Worm (Caenorhabditis elegans) whole organism, mixed stage, embryonic: ENCODE data around the gene ddx-35.

Source experiments
- M03D4.4 ChIP-seq: sonication (generic microtip); optimal IDR thresholded peaks from 2 replicates; lab custom pipeline; 2017; ENCODE audit warnings: mild to moderate bottlenecking, missing genetic modification characterization, missing compliant biosample characterization
- bed-3 ChIP-seq: fragments of 200-800 bp; sonication (Bioruptor generic); optimal IDR thresholded peaks from 3 replicates; lab custom pipeline; 2018; ENCODE audit warnings: mild to moderate bottlenecking, missing genetic modification characterization, moderate library complexity, missing compliant biosample characterization
- blmp-1 ChIP-seq: fragments of 150-350 bp; optimal IDR thresholded peaks from 2 replicates; lab custom pipeline; 2014; ENCODE audit warnings: missing biosample characterization, missing genetic modification characterization
- ceh-39 ChIP-seq: fragments of 150-350 bp; optimal IDR thresholded peaks from 2 replicates; lab custom pipeline; 2014; ENCODE audit warnings: missing biosample characterization, missing genetic modification characterization
- ceh-43 ChIP-seq: fragments of 200-800 bp; sonication (Bioruptor generic); optimal IDR thresholded peaks from 2 replicates; lab custom pipeline; 2018; ENCODE audit warnings: mild to moderate bottlenecking, missing genetic modification characterization, moderate library complexity, missing compliant biosample characterization
- ceh-83 ChIP-seq: fragments of 200-800 bp; sonication (Bioruptor generic); optimal IDR thresholded peaks from 2 replicates; lab custom pipeline; 2018; ENCODE audit warnings: mild to moderate bottlenecking, missing genetic modification characterization, missing compliant biosample characterization
- ces-1 ChIP-seq: fragments of 150-350 bp; optimal IDR thresholded peaks from 2 replicates; lab custom pipeline; 2014; ENCODE audit warnings: missing biosample characterization, missing genetic modification reagents, missing genetic modification characterization
- cnd-1 ChIP-seq: fragments of 200-800 bp; sonication (Bioruptor generic); optimal IDR thresholded peaks from 2 replicates; lab custom pipeline; 2018; ENCODE audit warnings: mild to moderate bottlenecking, missing genetic modification characterization, missing compliant biosample characterization
- drap-1 ChIP-seq: fragments of 200-800 bp; sonication (Bioruptor generic); optimal IDR thresholded peaks from 3 replicates; lab custom pipeline; 2018; ENCODE audit warnings: mild to moderate bottlenecking, missing genetic modification characterization, missing compliant biosample characterization
- elt-1 ChIP-seq: sonication (generic microtip); optimal IDR thresholded peaks from 2 replicates; lab custom pipeline; 2017; ENCODE audit warnings: missing genetic modification characterization, mild to moderate bottlenecking, missing compliant biosample characterization, antibody characterized with exemption, moderate library complexity, borderline replicate concordance; ENCODE audit not compliant: insufficient read depth
- elt-3 ChIP-seq: fragments of 150-350 bp; optimal IDR thresholded peaks from 2 replicates; lab custom pipeline; 2014; ENCODE audit warnings: missing biosample characterization, missing genetic modification characterization
- flh-1 ChIP-seq: fragments of 200-800 bp; sonication (Bioruptor generic); optimal IDR thresholded peaks from 2 replicates; lab custom pipeline; 2018; ENCODE audit warnings: mild to moderate bottlenecking, missing genetic modification characterization, moderate library complexity, missing compliant biosample characterization
- ham-2 ChIP-seq: fragments of 200-800 bp; sonication (Bioruptor generic); optimal IDR thresholded peaks from 2 replicates; lab custom pipeline; 2018; ENCODE audit warnings: mild to moderate bottlenecking, missing genetic modification characterization, missing compliant biosample characterization
- hlh-1 ChIP-seq: fragments of 150-350 bp; optimal IDR thresholded peaks from 2 replicates; lab custom pipeline; 2014; ENCODE audit warnings: missing biosample characterization, missing genetic modification reagents, missing genetic modification characterization
- lin-13 ChIP-seq: fragments of 150-350 bp; optimal IDR thresholded peaks from 2 replicates; lab custom pipeline; 2014; ENCODE audit warnings: missing biosample characterization, missing genetic modification characterization
- lin-32 ChIP-seq: fragments of 200-800 bp; sonication (Bioruptor generic); optimal IDR thresholded peaks from 2 replicates; lab custom pipeline; 2018; ENCODE audit warnings: mild to moderate bottlenecking, missing genetic modification characterization, missing compliant biosample characterization
- lsy-2 ChIP-seq: fragments of 150-350 bp; optimal IDR thresholded peaks from 2 replicates; lab custom pipeline; 2014; ENCODE audit warnings: missing biosample characterization, missing genetic modification characterization
- mab-5 ChIP-seq: fragments of 150-350 bp; optimal IDR thresholded peaks from 2 replicates; lab custom pipeline; 2014; ENCODE audit warnings: missing biosample characterization, missing genetic modification characterization
- mep-1 ChIP-seq: fragments of 150-350 bp; optimal IDR thresholded peaks from 2 replicates; lab custom pipeline; 2017; ENCODE audit warnings: missing biosample characterization, missing genetic modification reagents, missing genetic modification characterization, inconsistent platforms
- mls-2 ChIP-seq: sonication (generic microtip); optimal IDR thresholded peaks from 2 replicates; lab custom pipeline; 2016; ENCODE audit warnings: mild to moderate bottlenecking, missing genetic modification characterization, moderate library complexity, missing compliant biosample characterization
- nhr-12 ChIP-seq: fragments of 150-350 bp; optimal IDR thresholded peaks from 2 replicates; lab custom pipeline; 2014; ENCODE audit warnings: missing biosample characterization, missing genetic modification characterization
- nhr-2 ChIP-seq: fragments of 150-350 bp; optimal IDR thresholded peaks from 2 replicates; lab custom pipeline; 2014; ENCODE audit warnings: missing biosample characterization, missing genetic modification characterization
- nhr-237 ChIP-seq: fragments of 150-350 bp; optimal IDR thresholded peaks from 2 replicates; lab custom pipeline; 2014; ENCODE audit warnings: missing biosample characterization, missing genetic modification characterization
- nhr-28 ChIP-seq: fragments of 150-350 bp; optimal IDR thresholded peaks from 2 replicates; lab custom pipeline; 2014; ENCODE audit warnings: missing biosample characterization, missing genetic modification characterization
- nhr-76 ChIP-seq: sonication (generic microtip); optimal IDR thresholded peaks from 2 replicates; lab custom pipeline; 2017; ENCODE audit warnings: missing biosample characterization, missing genetic modification characterization
- pha-4 ChIP-seq: fragments of 150-350 bp; optimal IDR thresholded peaks from 2 replicates; lab custom pipeline; 2018; ENCODE audit warnings: missing biosample characterization, missing genetic modification reagents, missing genetic modification characterization
- sem-2 ChIP-seq: fragments of 200-800 bp; sonication (Bioruptor generic); optimal IDR thresholded peaks from 2 replicates; lab custom pipeline; 2018; ENCODE audit warnings: mild to moderate bottlenecking, missing genetic modification characterization, missing compliant biosample characterization
- sptf-1 ChIP-seq: sonication (generic microtip); optimal IDR thresholded peaks from 2 replicates; lab custom pipeline; 2017; ENCODE audit warnings: mild to moderate bottlenecking, missing genetic modification characterization, moderate library complexity, missing compliant biosample characterization
- tbx-8 ChIP-seq: fragments of 200-800 bp; sonication (Bioruptor generic); optimal IDR thresholded peaks from 2 replicates; lab custom pipeline; 2018; ENCODE audit warnings: mild to moderate bottlenecking, missing genetic modification characterization, moderate library complexity, missing compliant biosample characterization
- unc-120 ChIP-seq: sonication (generic microtip); optimal IDR thresholded peaks from 2 replicates; lab custom pipeline; 2017; ENCODE audit warnings: missing genetic modification characterization, missing compliant biosample characterization; ENCODE audit not compliant: poor library complexity, severe bottlenecking
- unc-39 ChIP-seq: fragments of 150-350 bp; optimal IDR thresholded peaks from 2 replicates; lab custom pipeline; 2014; ENCODE audit warnings: missing biosample characterization, missing genetic modification characterization
- unc-62 ChIP-seq: fragments of 150-350 bp; optimal IDR thresholded peaks from 2 replicates; lab custom pipeline; 2014; ENCODE audit warnings: missing biosample characterization, missing genetic modification reagents, missing genetic modification characterization
- zip-8 ChIP-seq: fragments of 150-350 bp; optimal IDR thresholded peaks from 2 replicates; lab custom pipeline; 2014; ENCODE audit warnings: missing biosample characterization, missing genetic modification characterization
- ztf-11 ChIP-seq: fragments of 150-350 bp; optimal IDR thresholded peaks from 2 replicates; lab custom pipeline; 2014; ENCODE audit warnings: missing biosample characterization, missing genetic modification characterization

Gene ddx-35

ce11 chrIII:1519906-1520305 is 34.3 kb downstream of the ddx-35 start:
- no peak for TF ChIP-seq mep-1 (tag; lab: Kevin White, UChicago)
- no peak for TF ChIP-seq nhr-28 (tag; lab: Kevin White, UChicago)
- no peak for TF ChIP-seq ceh-83
- no peak for TF ChIP-seq unc-120 (tag; lab: Kevin White, UChicago)
- no peak for TF ChIP-seq hlh-1 (tag; lab: Kevin White, UChicago)
- peak; percentile 66 for TF ChIP-seq lsy-2 (tag; lab: Kevin White, UChicago)
- TF ChIP-seq lin-13 (tag; lab: Kevin White, UChicago): peak; percentile 12
- no peak for TF ChIP-seq ztf-11
- no peak for TF ChIP-seq cnd-1 (tag; lab: Kevin White, UChicago)
- no peak for TF ChIP-seq mab-5
- no peak for TF ChIP-seq nhr-12 (tag; lab: Kevin White, UChicago)
- TF ChIP-seq elt-3 (tag; lab: Kevin White, UChicago): no peak
- TF ChIP-seq mls-2 (tag; lab: Kevin White, UChicago): no peak
- no peak for TF ChIP-seq flh-1 (GFP tag; lab: Kevin White, UChicago)
- TF ChIP-seq, all 35 proteins: peak for 2

- TF ChIP-seq hlh-1 (tag; lab: Kevin White, UChicago) (no peak), ham-2 (GFP tag; lab: Kevin White, UChicago) (no peak), ceh-39 (tag; lab: Kevin White, UChicago) (no peak), nhr-237 (no peak), nhr-2 (tag; lab: Kevin White, UChicago) (no peak), elt-1 (tag; lab: Kevin White, UChicago) (no peak), nhr-28 (tag; lab: Kevin White, UChicago) (no peak), sptf-1 (tag; lab: Kevin White, UChicago) (no peak), mep-1 (tag; lab: Kevin White, UChicago) (no peak), zip-8 (tag; lab: Kevin White, UChicago) (no peak), nhr-76 (no peak), pha-4 (no peak), drap-1 (GFP tag; lab: Kevin White, UChicago) (no peak), ceh-83 (no peak)
Measured at ce11 chrIII:1517893-1518292, 36.4 kb downstream of the ddx-35 start, which contains the start of gene tmem-120. tmem-120 (minus strand) TSS chrIII:1517993.

ce11 chrIII:1508764-1509281 is 45.4 kb downstream of the ddx-35 start:
- TF ChIP-seq hlh-1 (tag; lab: Kevin White, UChicago) (no peak), bed-3 (GFP tag; lab: Kevin White, UChicago) (no peak), lin-32 (GFP tag; lab: Kevin White, UChicago) (no peak)

DNA sequence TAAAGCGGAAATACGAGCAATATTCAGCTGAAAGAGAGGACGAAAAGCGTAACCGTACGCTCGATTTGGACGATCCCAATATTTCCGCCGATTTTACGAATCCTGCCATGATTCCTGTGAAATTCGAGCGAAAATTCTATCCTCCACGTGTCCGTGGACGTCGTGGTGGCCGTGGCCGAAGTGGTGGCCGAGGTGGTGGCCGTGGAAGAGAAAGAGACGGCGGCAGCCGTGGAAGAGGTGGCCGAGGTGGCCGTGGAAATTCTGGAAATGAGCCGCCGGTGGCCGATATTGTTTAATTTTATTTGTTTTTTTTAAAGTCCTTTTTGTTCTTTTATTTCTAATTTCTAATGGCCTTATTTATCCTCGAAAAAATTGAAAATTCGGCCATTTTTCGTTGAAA is 46.0 kb downstream of the ddx-35 start:
- no peak for TF ChIP-seq mep-1 (tag; lab: Kevin White, UChicago)
- no peak for TF ChIP-seq M03D4.4
- TF ChIP-seq nhr-76: no peak
- TF ChIP-seq cnd-1 (tag; lab: Kevin White, UChicago): no peak
- no peak for TF ChIP-seq ces-1 (GFP tag; lab: Kevin White, UChicago)
- no peak for TF ChIP-seq unc-39
- TF ChIP-seq sem-2 (GFP tag; lab: Kevin White, UChicago): no peak
- no peak for TF ChIP-seq blmp-1 (tag; lab: Kevin White, UChicago)
- TF ChIP-seq flh-1 (GFP tag; lab: Kevin White, UChicago): no peak
- TF ChIP-seq lsy-2 (tag; lab: Kevin White, UChicago): no peak
- no peak for TF ChIP-seq unc-120 (tag; lab: Kevin White, UChicago)
- TF ChIP-seq tbx-8 (GFP tag; lab: Kevin White, UChicago): no peak
- TF ChIP-seq unc-62 (GFP tag; lab: Kevin White, UChicago): no peak
- TF ChIP-seq hlh-1 (tag; lab: Kevin White, UChicago): no peak
- TF ChIP-seq ceh-39 (tag; lab: Kevin White, UChicago): no peak
- no peak for TF ChIP-seq pha-4
- no peak for TF ChIP-seq ceh-43 (GFP tag; lab: Kevin White, UChicago)
- no peak for TF ChIP-seq sptf-1 (tag; lab: Kevin White, UChicago)
